Worm (Caenorhabditis elegans) whole organism, L4 larva: ENCODE measurements around the gene srd-47.

Source experiments
- aly-2 ChIP-seq: sonication (generic microtip); optimal IDR thresholded peaks from 2 replicates; lab custom pipeline; 2018; ENCODE audit warnings: missing biosample characterization, missing genetic modification characterization
- lin-13 ChIP-seq: fragments of 150-350 bp; optimal IDR thresholded peaks from 2 replicates; lab custom pipeline; 2014; ENCODE audit warnings: missing biosample characterization, missing genetic modification reagents, missing genetic modification characterization
- lsy-2 ChIP-seq, 2 experiments: fragments of 150-350 bp in 1 of 2; sonication (generic microtip) in 1 of 2; optimal IDR thresholded peaks; 2 replicates each; lab custom pipeline; 2014 to 2017; ENCODE audit warnings: missing biosample characterization in 2 of 2, missing genetic modification characterization in 2 of 2
- nhr-42 ChIP-seq: fragments of 200-800 bp; sonication (Bioruptor generic); IDR thresholded peaks from 2 replicates; pipeline ENCODE4 v1.3.6; 2022; ENCODE audit warnings: missing genetic modification characterization, missing compliant biosample characterization
- pqm-1 ChIP-seq: sonication (generic microtip); optimal IDR thresholded peaks from 2 replicates; lab custom pipeline; 2017; ENCODE audit warnings: missing biosample characterization, missing genetic modification characterization

ce11 chrX:12306565-12306964 lies 26.9 kb upstream of the srd-47 start, which contains the start of gene phf-32:
- TF ChIP-seq lsy-2 (tag; optimal IDR thresholded peaks at IDR 0.05; lab: Kevin White, UChicago) (no peak), aly-2 (tag; lab: Kevin White, UChicago) (no peak), pqm-1 (tag; lab: Kevin White, UChicago) (no peak), nhr-42 (no peak), lin-13 (GFP tag; lab: Kevin White, UChicago) (no peak)
